Worm (Caenorhabditis elegans): ENCODE data around the gene ubh-4.

ubh-4 gene

ce11 chrII:8039416-8039815 is at the start of gene ubh-4, which contains the start of gene algn-6:
Gene ubh-4 (minus strand): TSS chrII:8039597.
Gene algn-6 (plus strand): TSS chrII:8039802.
- no peak for TF ChIP-seq ceh-79 (tag; optimal IDR thresholded peaks at IDR 0.05)
- 0 out of 2 replicates have a peak, but pooled peaks have one; percentile 24 for TF ChIP-seq Y79H2A.3 (GFP tag; conservative IDR thresholded peaks at IDR 0.05)
- no peak for TF ChIP-seq bed-2 (GFP tag; IDR thresholded peaks at IDR 0.05)
- TF ChIP-seq dox-1 (GFP tag; IDR thresholded peaks at IDR 0.05): peak; percentile 86; the same call in 1 of the 2 replicates
- TF ChIP-seq snpc-3.4 (tag; optimal IDR thresholded peaks at IDR 0.05): peak; percentile 16
- TF ChIP-seq egl-44 (GFP tag; IDR thresholded peaks at IDR 0.05): 0 out of 2 replicates have a peak, but pooled peaks have one; percentile 13
- TF ChIP-seq ztf-18 (tag; optimal IDR thresholded peaks at IDR 0.05): peak; percentile 59
- peak; percentile 21 for TF ChIP-seq dpl-1 (GFP tag; optimal IDR thresholded peaks at IDR 0.05)
- TF ChIP-seq F57C9.4 (tag; optimal IDR thresholded peaks at IDR 0.05): no peak
- TF ChIP-seq ceh-27 (GFP tag; optimal IDR thresholded peaks at IDR 0.05): peak; percentile 64
- TF ChIP-seq ztf-28 (GFP tag; IDR thresholded peaks at IDR 0.05): 0 out of 2 replicates have a peak, but pooled peaks have one; percentile 60
- TF ChIP-seq nhr-120 (GFP tag; IDR thresholded peaks at IDR 0.05): no peak
- 0 out of 2 replicates have a peak, but pooled peaks have one; percentile 22 for TF ChIP-seq Y67H2A.10 (GFP tag; conservative IDR thresholded peaks at IDR 0.05)
- TF ChIP-seq unc-130 (GFP tag; optimal IDR thresholded peaks at IDR 0.05): peak; percentile 89
- TF ChIP-seq cebp-2 (GFP tag; IDR thresholded peaks at IDR 0.05): no peak
- TF ChIP-seq aptf-3 (GFP tag; IDR thresholded peaks at IDR 0.05): no peak
- 0 out of 2 replicates have a peak, but pooled peaks have one; percentile 24 for TF ChIP-seq rcor-1 (GFP tag; IDR thresholded peaks at IDR 0.05)
- no peak for TF ChIP-seq hsf-1 (GFP tag; IDR thresholded peaks at IDR 0.05)
- TF ChIP-seq cebp-1 (GFP tag; IDR thresholded peaks at IDR 0.05): no peak
- peak; percentile 32 for TF ChIP-seq cebp-1 (tag; optimal IDR thresholded peaks at IDR 0.05)
- peak; percentile 69 for TF ChIP-seq ZK185.1 (tag; optimal IDR thresholded peaks at IDR 0.05; ENCODE audit: poor library complexity, severe bottlenecking)
- TF ChIP-seq Y95B8A.8 (GFP tag; IDR thresholded peaks at IDR 0.05): no peak
- peak; percentile 31; the same call in 1 of the 2 replicates for TF ChIP-seq aptf-2 (GFP tag; conservative IDR thresholded peaks at IDR 0.05)
- TF ChIP-seq hmg-1.2 (GFP tag; IDR thresholded peaks at IDR 0.05): peak; percentile 67; the same call in 1 of the 2 replicates
- peak; percentile 61 for TF ChIP-seq madf-6 (GFP tag; IDR thresholded peaks at IDR 0.05)
- no peak for TF ChIP-seq let-526 (GFP tag; IDR thresholded peaks at IDR 0.05)
- no peak for TF ChIP-seq B0019.2 (GFP tag; conservative IDR thresholded peaks at IDR 0.05)
- no peak for TF ChIP-seq nfya-2 (GFP tag; IDR thresholded peaks at IDR 0.05)
- no peak for TF ChIP-seq Y53G8AR.9 (GFP tag; conservative IDR thresholded peaks at IDR 0.05)
- TF ChIP-seq madf-8 (GFP tag; conservative IDR thresholded peaks at IDR 0.05): peak; percentile 32; the same call in 1 of the 2 replicates
- no peak for TF ChIP-seq snpc-1.1 (tag; optimal IDR thresholded peaks at IDR 0.05; ENCODE audit: insufficient read depth)
- TF ChIP-seq efl-1 (GFP tag; optimal IDR thresholded peaks at IDR 0.05): peak; percentile 48
- peak; percentile 72 for TF ChIP-seq lin-54 (GFP tag; optimal IDR thresholded peaks at IDR 0.05)
- TF ChIP-seq attf-3 (GFP tag; conservative IDR thresholded peaks at IDR 0.05): peak; percentile 78
- TF ChIP-seq fkh-3 (tag; optimal IDR thresholded peaks at IDR 0.05): no peak
- TF ChIP-seq attf-5 (GFP tag; optimal IDR thresholded peaks at IDR 0.05): peak; percentile 87
- peak; percentile 51 for TF ChIP-seq nhr-80 (tag; optimal IDR thresholded peaks at IDR 0.05)
- no peak for TF ChIP-seq gei-17 (GFP tag; optimal IDR thresholded peaks at IDR 0.05)
- TF ChIP-seq ztf-25 (GFP tag; IDR thresholded peaks at IDR 0.05): 0 out of 2 replicates have a peak, but pooled peaks have one; percentile 29
- TF ChIP-seq madf-3 (GFP tag; IDR thresholded peaks at IDR 0.05): peak; percentile 61; the same call in 1 of the 2 replicates
- no peak for TF ChIP-seq ztf-22 (GFP tag; optimal IDR thresholded peaks at IDR 0.05)
- TF ChIP-seq pbrm-1 (GFP tag; IDR thresholded peaks at IDR 0.05): peak; percentile 60; the same call in 1 of the 2 replicates
- peak in 1 of 2 experiments; percentile 1 for TF ChIP-seq rec-8 (tag; optimal IDR thresholded peaks at IDR 0.05)
- TF ChIP-seq B0336.3 (GFP tag; IDR thresholded peaks at IDR 0.05): no peak
- no peak for TF ChIP-seq F57A8.1 (GFP tag; optimal IDR thresholded peaks at IDR 0.05)
- no peak for TF ChIP-seq F10E7.11 (tag; optimal IDR thresholded peaks at IDR 0.05)
- TF ChIP-seq Y56A3A.18 (GFP tag; IDR thresholded peaks at IDR 0.05): no peak
- TF ChIP-seq F33H1.4 (GFP tag; IDR thresholded peaks at IDR 0.05): peak; percentile 24; the same call in 1 of the 2 replicates
